Fruit fly (Drosophila melanogaster): ENCODE measurements around the gene CG2839.

- TF ChIP-seq pan (optimal IDR thresholded peaks at IDR 0.05), result no peak
- TF ChIP-seq usp (GFP tag; optimal IDR thresholded peaks at IDR 0.05), result no peak
Measured at dm6 chr2L:609497-609896, 16.0 kb upstream of the CG2839 start.
